Fruit fly (Drosophila melanogaster): ENCODE data around the gene CG3847.

dm6 chrX:6303675-6304074 lies 43.2 kb upstream of the CG3847 start, which contains the start of gene CG3823:
- TF ChIP-seq Hr96 (GFP tag; optimal IDR thresholded peaks at IDR 0.05) (no peak), CG7045 (GFP tag; optimal IDR thresholded peaks at IDR 0.05) (no peak), ovo (GFP tag; optimal IDR thresholded peaks at IDR 0.05) (no peak), Clk (GFP tag; optimal IDR thresholded peaks at IDR 0.05) (no peak), toe (GFP tag; optimal IDR thresholded peaks at IDR 0.05) (no peak), Mnt (GFP tag; optimal IDR thresholded peaks at IDR 0.05) (no peak)
